Fruit fly (Drosophila melanogaster): Measurements from ENCODE around the gene CG43999.
A peak's percentile ranks its signal among the peaks of the same experiment; 100 is the strongest.

DNA sequence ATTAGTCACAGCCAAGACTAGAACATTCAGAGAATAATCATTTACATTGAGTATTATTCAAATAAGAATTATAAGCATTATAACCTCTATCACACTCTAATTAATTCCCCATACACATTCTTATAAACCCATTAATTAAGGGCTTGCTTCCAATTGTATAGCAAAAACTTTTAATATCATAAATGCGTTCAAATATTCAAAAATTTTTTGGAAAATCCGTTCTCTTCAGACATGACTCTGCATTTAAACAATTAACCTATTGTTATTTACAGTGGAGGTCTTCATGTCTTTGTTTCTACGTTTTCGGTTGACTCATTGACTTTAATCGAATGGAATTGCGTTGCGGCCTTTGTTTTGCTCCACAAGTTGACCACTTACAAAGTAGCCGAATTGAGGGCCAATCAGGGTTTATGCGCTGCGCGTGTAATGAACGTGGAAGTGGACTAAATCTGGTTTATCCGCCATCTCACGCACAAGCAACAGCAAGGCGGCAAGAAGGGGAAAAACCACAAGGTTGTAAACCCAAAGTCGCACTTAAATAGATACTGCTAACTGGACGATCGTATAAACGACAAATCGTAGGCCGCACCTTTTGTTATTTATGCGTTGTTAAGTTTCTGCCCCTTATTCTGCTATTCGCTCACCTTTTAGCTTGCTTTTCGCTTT lies 7.8 kb downstream of the CG43999 start:
- TF ChIP-seq CG6163 (GFP tag; IDR thresholded peaks at IDR 0.05) (peak; percentile 80), Eip75B (GFP tag; optimal IDR thresholded peaks at IDR 0.05) (peak; percentile 6), fd59A (GFP tag; optimal IDR thresholded peaks at IDR 0.05) (peak; percentile 23), cyc (GFP tag; optimal IDR thresholded peaks at IDR 0.05) (peak; percentile 43), lz (GFP tag; optimal IDR thresholded peaks at IDR 0.05) (peak; percentile 64), acj6 (GFP tag; optimal IDR thresholded peaks at IDR 0.05) (peak; percentile 42), CG8119 (GFP tag; IDR thresholded peaks at IDR 0.05) (peak; percentile 37; the same call in 2 of the 3 replicates), CG6792 (GFP tag; optimal IDR thresholded peaks at IDR 0.05) (peak; percentile 22), Eip93F (GFP tag; optimal IDR thresholded peaks at IDR 0.05) (peak; percentile 39), fd85E (GFP tag; optimal IDR thresholded peaks at IDR 0.05) (no peak), Hr38 (GFP tag; optimal IDR thresholded peaks at IDR 0.05) (no peak), Ets96B (tag; optimal IDR thresholded peaks at IDR 0.05) (peak; percentile 37), CG10631 (GFP tag; optimal IDR thresholded peaks at IDR 0.05) (peak; percentile 14), CG31627 (GFP tag; optimal IDR thresholded peaks at IDR 0.05) (peak; percentile 58)
